Worm (Caenorhabditis elegans): ENCODE results near the gene C42D4.13.

Gene C42D4.13

DNA sequence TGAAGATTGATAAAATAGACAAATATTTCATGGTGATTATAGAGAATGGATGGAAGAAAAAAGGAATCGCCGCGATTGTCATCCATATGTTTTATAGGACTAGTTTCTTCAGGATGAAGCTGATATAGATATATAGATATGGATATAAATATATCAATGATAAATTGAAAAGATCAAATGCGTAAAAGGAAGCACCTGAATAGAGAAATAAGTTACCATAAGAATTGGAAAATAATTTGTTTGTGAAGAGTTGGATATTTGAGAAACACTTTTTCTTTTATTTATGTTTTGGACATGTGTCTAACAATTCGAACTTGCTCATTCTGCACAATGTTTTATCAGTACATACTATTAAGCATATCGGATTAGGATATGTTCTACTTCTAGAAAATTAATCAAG lies at the start of gene C42D4.13:
TSS of gene C42D4.13 (minus strand) at position 101 of the 400 bp plus-strand sequence.
- TF ChIP-seq flt-1 (GFP tag; IDR thresholded peaks at IDR 0.05) (no peak), aly-1 (tag; optimal IDR thresholded peaks at IDR 0.05) (no peak), B0310.2 (tag; optimal IDR thresholded peaks at IDR 0.05) (no peak), sea-1 (GFP tag; conservative IDR thresholded peaks at IDR 0.05) (no peak), F13C5.2 (tag; optimal IDR thresholded peaks at IDR 0.05) (no peak), ceh-36 (tag; optimal IDR thresholded peaks at IDR 0.05) (no peak), tbx-11 (GFP tag; IDR thresholded peaks at IDR 0.05) (no peak), hmg-4 (GFP tag; optimal IDR thresholded peaks at IDR 0.05) (no peak), tbx-37 (GFP tag; conservative IDR thresholded peaks at IDR 0.05) (no peak)

ce11 chrIV:7236248-7236772 lies 48.4 kb upstream of the C42D4.13 start:
- TF ChIP-seq ceh-36 (tag; optimal IDR thresholded peaks at IDR 0.05) (no peak), flt-1 (GFP tag; IDR thresholded peaks at IDR 0.05) (no peak), F13C5.2 (tag; optimal IDR thresholded peaks at IDR 0.05) (no peak), ets-7 (tag; optimal IDR thresholded peaks at IDR 0.05) (no peak)

DNA sequence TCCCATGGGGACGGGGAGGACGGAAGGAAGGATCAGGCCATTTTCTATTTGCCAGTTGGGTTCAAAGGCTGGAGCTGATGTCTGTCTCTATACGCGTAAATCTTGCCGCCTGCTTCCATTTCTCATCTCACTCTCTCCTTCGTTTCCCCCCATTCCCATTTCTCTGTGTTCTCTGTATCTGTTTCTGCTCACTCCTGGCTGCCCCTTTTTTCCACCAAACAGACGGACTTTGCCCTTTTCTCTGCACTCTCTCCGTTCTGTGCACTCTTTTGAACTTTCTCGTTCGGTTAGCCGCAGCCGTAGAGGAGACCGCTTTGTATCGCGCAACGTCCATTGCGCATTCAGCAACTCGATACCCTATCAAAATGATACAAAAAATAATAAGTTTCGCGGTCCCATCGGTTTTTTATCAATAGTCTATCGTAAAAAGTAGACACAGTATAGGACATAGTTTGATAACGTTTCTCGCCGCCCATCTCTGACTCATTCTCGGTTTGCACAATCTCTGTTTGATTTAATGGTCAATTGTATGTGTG lies 47.5 kb upstream of the C42D4.13 start:
- 0 out of 2 replicates have a peak, but pooled peaks have one; percentile 7 for TF ChIP-seq sea-1 (GFP tag; conservative IDR thresholded peaks at IDR 0.05)
- no peak for TF ChIP-seq ets-7 (tag; optimal IDR thresholded peaks at IDR 0.05)
- no peak for TF ChIP-seq tbx-37 (GFP tag; conservative IDR thresholded peaks at IDR 0.05)
- no peak for TF ChIP-seq ama-1 (optimal IDR thresholded peaks at IDR 0.05)
- TF ChIP-seq scrt-1 (GFP tag; IDR thresholded peaks at IDR 0.05) = no peak
- peak; percentile 74 for TF ChIP-seq F13C5.2 (tag; optimal IDR thresholded peaks at IDR 0.05)
- TF ChIP-seq hmg-4 (GFP tag; optimal IDR thresholded peaks at IDR 0.05) = peak; percentile 73
- TF ChIP-seq ceh-36 (tag; optimal IDR thresholded peaks at IDR 0.05) = no peak
- no peak for TF ChIP-seq pes-1 (GFP tag; IDR thresholded peaks at IDR 0.05)
- no peak for TF ChIP-seq hmbx-1 (tag; optimal IDR thresholded peaks at IDR 0.05)
- no peak for TF ChIP-seq aly-1 (tag; optimal IDR thresholded peaks at IDR 0.05)
- TF ChIP-seq B0310.2 (tag; optimal IDR thresholded peaks at IDR 0.05) = no peak
- TF ChIP-seq tra-4 (tag; optimal IDR thresholded peaks at IDR 0.05) = no peak
- TF ChIP-seq hnd-1 (tag; optimal IDR thresholded peaks at IDR 0.05) = no peak
- no peak for TF ChIP-seq flt-1 (GFP tag; IDR thresholded peaks at IDR 0.05)
- TF ChIP-seq ceh-13 (GFP tag; optimal IDR thresholded peaks at IDR 0.05) = no peak
- peak; percentile 45; the same call in 1 of the 2 replicates for TF ChIP-seq tbx-11 (GFP tag; IDR thresholded peaks at IDR 0.05)

DNA sequence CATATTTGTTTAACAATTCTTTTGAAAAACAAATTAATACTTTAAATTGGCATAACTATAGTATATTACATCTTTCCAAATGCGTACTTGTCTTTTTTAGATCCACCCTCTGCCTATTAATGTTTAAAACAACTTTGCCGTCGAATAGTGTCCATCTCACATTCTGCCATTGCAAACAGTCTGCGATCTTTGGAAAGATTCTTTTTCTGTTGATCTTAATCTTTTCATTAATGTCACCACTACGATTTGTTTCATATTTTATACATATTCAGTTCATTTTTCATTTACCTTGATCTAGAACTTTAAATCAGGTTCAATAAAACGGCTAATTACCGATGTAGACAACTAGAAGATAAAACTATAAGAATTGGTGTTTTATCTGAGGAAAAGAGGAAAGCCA lies 46.7 kb upstream of the C42D4.13 start:
- TF ChIP-seq hmg-4 (GFP tag; optimal IDR thresholded peaks at IDR 0.05) = no peak
- no peak for TF ChIP-seq F13C5.2 (tag; optimal IDR thresholded peaks at IDR 0.05)
- TF ChIP-seq tbx-37 (GFP tag; conservative IDR thresholded peaks at IDR 0.05) = no peak
- TF ChIP-seq ceh-36 (tag; optimal IDR thresholded peaks at IDR 0.05) = no peak

ce11 chrIV:7233566-7234014 lies 45.7 kb upstream of the C42D4.13 start:
- no peak for TF ChIP-seq aly-1 (tag; optimal IDR thresholded peaks at IDR 0.05)
- TF ChIP-seq ceh-13 (GFP tag; optimal IDR thresholded peaks at IDR 0.05) = no peak
- TF ChIP-seq tra-4 (tag; optimal IDR thresholded peaks at IDR 0.05) = no peak
- TF ChIP-seq hmbx-1 (tag; optimal IDR thresholded peaks at IDR 0.05) = no peak
- TF ChIP-seq tbx-11 (GFP tag; IDR thresholded peaks at IDR 0.05) = no peak
- TF ChIP-seq tbx-37 (GFP tag; conservative IDR thresholded peaks at IDR 0.05) = no peak
- no peak for TF ChIP-seq ceh-36 (tag; optimal IDR thresholded peaks at IDR 0.05)
- no peak for TF ChIP-seq hnd-1 (tag; optimal IDR thresholded peaks at IDR 0.05)
- TF ChIP-seq B0310.2 (tag; optimal IDR thresholded peaks at IDR 0.05) = no peak
- no peak for TF ChIP-seq flt-1 (GFP tag; IDR thresholded peaks at IDR 0.05)

ce11 chrIV:7230935-7231334 lies 43.0 kb upstream of the C42D4.13 start, which contains the start of gene D2024.4:
Gene D2024.4 (plus strand): TSS chrIV:7231235.
- TF ChIP-seq ceh-13 (GFP tag; optimal IDR thresholded peaks at IDR 0.05) = no peak
- no peak for TF ChIP-seq hnd-1 (tag; optimal IDR thresholded peaks at IDR 0.05)
- TF ChIP-seq tbx-37 (GFP tag; conservative IDR thresholded peaks at IDR 0.05) = no peak
- no peak for TF ChIP-seq ets-7 (tag; optimal IDR thresholded peaks at IDR 0.05)
- TF ChIP-seq sea-1 (GFP tag; conservative IDR thresholded peaks at IDR 0.05) = no peak
- no peak for TF ChIP-seq aly-1 (tag; optimal IDR thresholded peaks at IDR 0.05)
- no peak for TF ChIP-seq ceh-36 (tag; optimal IDR thresholded peaks at IDR 0.05)

DNA sequence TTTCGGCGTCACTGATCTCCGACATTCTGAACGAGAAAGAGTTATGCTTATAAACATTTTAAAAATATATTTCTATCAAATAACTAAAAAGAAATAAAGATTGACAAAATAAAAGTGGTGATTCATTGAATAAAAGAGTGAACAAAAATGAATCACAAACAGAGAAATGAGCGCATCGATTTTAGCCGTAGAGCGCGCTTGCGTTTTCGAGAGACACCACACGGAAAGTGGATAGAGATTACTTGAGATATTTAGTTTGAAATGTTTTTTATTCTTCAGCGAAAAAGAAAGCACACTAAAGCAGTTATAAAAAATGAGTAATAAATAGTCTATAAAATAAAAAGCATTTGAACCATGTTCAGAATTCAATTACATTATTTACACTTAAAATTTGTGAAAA lies 42.3 kb upstream of the C42D4.13 start, which contains the start of gene cap-1:
TSS of gene cap-1 (minus strand) at position 26 of the 400 bp plus-strand sequence.
- TF ChIP-seq F13C5.2 (tag; optimal IDR thresholded peaks at IDR 0.05) (peak; percentile 36), tbx-37 (GFP tag; conservative IDR thresholded peaks at IDR 0.05) (peak; percentile 44; the same call in 1 of the 2 replicates), hnd-1 (tag; optimal IDR thresholded peaks at IDR 0.05) (no peak), tra-4 (tag; optimal IDR thresholded peaks at IDR 0.05) (no peak)

DNA sequence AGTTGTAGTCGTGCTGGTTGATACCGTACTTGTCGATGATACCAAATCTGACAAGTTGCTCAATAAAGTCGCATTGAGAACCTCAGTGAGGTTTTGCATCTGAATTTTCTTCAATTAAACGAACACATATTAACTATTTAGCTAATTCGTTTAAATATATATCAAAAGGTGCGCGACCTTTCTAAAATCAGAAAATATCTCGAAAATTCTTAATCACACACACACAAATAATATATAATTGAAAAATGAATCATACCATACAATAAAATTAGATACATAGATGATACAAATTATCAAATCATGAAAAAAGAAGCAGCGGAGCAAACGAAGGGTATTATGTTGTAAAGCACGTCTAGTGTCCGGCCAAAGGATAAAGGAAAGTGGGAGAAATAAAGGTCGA lies 40.3 kb upstream of the C42D4.13 start, which contains the start of gene D2024.5:
TSS of gene D2024.5 (minus strand) at position 101 of the 400 bp plus-strand sequence.
- TF ChIP-seq ceh-36 (tag; optimal IDR thresholded peaks at IDR 0.05) (no peak), hmbx-1 (tag; optimal IDR thresholded peaks at IDR 0.05) (no peak)

DNA sequence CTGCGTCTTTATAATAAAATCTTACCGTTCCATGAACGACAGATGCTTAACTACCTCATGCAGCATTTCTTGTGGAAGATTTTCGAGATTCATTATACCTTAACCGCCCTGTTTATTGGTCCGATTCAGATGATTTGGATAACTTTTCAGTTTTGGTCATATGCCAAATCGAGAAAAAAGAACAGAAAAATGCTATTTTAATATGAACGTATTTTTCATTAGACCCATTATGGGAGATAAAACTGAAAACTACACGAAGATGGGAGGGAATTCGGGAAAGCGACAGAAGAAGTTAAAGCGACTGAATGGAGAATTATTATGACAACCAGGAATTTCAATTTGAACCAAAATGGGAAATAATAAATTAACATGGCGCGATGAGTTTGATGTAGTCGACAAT lies 39.1 kb upstream of the C42D4.13 start, which contains the start of gene R13A1.10:
TSS of gene R13A1.10 (minus strand) at position 101 of the 400 bp plus-strand sequence.
- TF ChIP-seq aly-1 (tag; optimal IDR thresholded peaks at IDR 0.05) = no peak
- TF ChIP-seq flt-1 (GFP tag; IDR thresholded peaks at IDR 0.05) = no peak
